Fruit fly (Drosophila melanogaster): ENCODE measurements around the gene t-cup.

DNA sequence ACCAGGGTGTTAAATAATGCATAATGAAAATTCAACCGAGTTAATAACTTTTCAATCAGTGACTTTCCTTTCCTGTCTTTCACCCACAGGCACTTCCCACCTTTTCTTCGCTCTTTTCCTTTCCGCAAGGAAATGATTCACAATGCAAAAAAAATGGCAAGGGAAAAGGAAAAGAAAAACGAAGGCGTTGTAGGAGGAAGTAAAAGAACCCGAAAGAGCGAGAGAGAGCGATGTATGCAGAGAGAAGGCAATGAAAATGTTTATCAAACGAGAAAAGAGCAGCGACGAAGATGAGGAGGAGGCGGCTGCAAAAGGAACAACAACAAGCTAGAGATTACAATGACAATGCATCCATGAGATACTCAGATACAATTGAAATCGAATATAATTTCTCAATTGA lies 46.7 kb upstream of the t-cup start:
- no peak for TF ChIP-seq tj (GFP tag; optimal IDR thresholded peaks at IDR 0.05)
- no peak for TF ChIP-seq cic (GFP tag; optimal IDR thresholded peaks at IDR 0.05)
- TF ChIP-seq Mnt (GFP tag; optimal IDR thresholded peaks at IDR 0.05) = no peak
- no peak for TF ChIP-seq CG5204 (GFP tag; optimal IDR thresholded peaks at IDR 0.05)
- TF ChIP-seq Clk (GFP tag; optimal IDR thresholded peaks at IDR 0.05) = no peak
- TF ChIP-seq toe (GFP tag; optimal IDR thresholded peaks at IDR 0.05) = no peak
- no peak for TF ChIP-seq pad (GFP tag; optimal IDR thresholded peaks at IDR 0.05)
- TF ChIP-seq CG7101 (tag; optimal IDR thresholded peaks at IDR 0.05) = no peak
- TF ChIP-seq CG12768 (GFP tag; optimal IDR thresholded peaks at IDR 0.05) = no peak
- no peak for TF ChIP-seq Crg-1 (GFP tag; optimal IDR thresholded peaks at IDR 0.05)

Measured in whole organism, adult.